Worm (Caenorhabditis elegans): ENCODE data around the gene prdm-14.

- TF ChIP-seq zip-8 (tag; optimal IDR thresholded peaks at IDR 0.05) (no peak), lin-13 (tag; optimal IDR thresholded peaks at IDR 0.05) (no peak), nhr-28 (tag; optimal IDR thresholded peaks at IDR 0.05) (no peak), hlh-1 (tag; optimal IDR thresholded peaks at IDR 0.05) (no peak), unc-62 (GFP tag; optimal IDR thresholded peaks at IDR 0.05) (no peak), ztf-11 (tag; optimal IDR thresholded peaks at IDR 0.05) (no peak)
Observed at ce11 chrX:9035142-9035541, 10.9 kb upstream of the prdm-14 start.

All from whole organism, mixed stage, embryonic.